Worm (Caenorhabditis elegans) whole organism, L3 larva: ENCODE data around the gene ekl-5.

Experiments
- R02D3.7 ChIP-seq: fragments of 150-350 bp; optimal IDR thresholded peaks from 2 replicates; lab custom pipeline; 2014; ENCODE audit warnings: missing biosample characterization, missing genetic modification characterization
- ZK546.5 ChIP-seq: sonication (generic microtip); optimal IDR thresholded peaks from 2 replicates; lab custom pipeline; 2017; ENCODE audit warnings: missing biosample characterization, missing genetic modification characterization
- aly-2 ChIP-seq: fragments of 150-350 bp; optimal IDR thresholded peaks from 2 replicates; lab custom pipeline; 2014; ENCODE audit warnings: missing biosample characterization, missing genetic modification characterization
- ceh-16 ChIP-seq: sonication (generic microtip); optimal IDR thresholded peaks from 2 replicates; lab custom pipeline; 2017; ENCODE audit warnings: missing biosample characterization, missing genetic modification characterization
- ceh-28 ChIP-seq: fragments of 150-350 bp; optimal IDR thresholded peaks from 2 replicates; lab custom pipeline; 2014; ENCODE audit warnings: missing biosample characterization, missing genetic modification reagents, missing genetic modification characterization
- ceh-82 ChIP-seq: fragments of 150-350 bp; optimal IDR thresholded peaks from 2 replicates; lab custom pipeline; 2014; ENCODE audit warnings: missing biosample characterization, missing genetic modification characterization
- daf-12 ChIP-seq: fragments of 150-350 bp; optimal IDR thresholded peaks from 2 replicates; lab custom pipeline; 2014; ENCODE audit warnings: missing biosample characterization, missing genetic modification reagents, missing genetic modification characterization
- elt-1 ChIP-seq: fragments of 150-350 bp; optimal IDR thresholded peaks from 2 replicates; lab custom pipeline; 2014; ENCODE audit warnings: missing biosample characterization, missing genetic modification characterization
- elt-2 ChIP-seq: sonication (generic microtip); optimal IDR thresholded peaks from 2 replicates; lab custom pipeline; 2016; ENCODE audit warnings: missing genetic modification reagents, mild to moderate bottlenecking, missing genetic modification characterization, missing compliant biosample characterization
- elt-3 ChIP-seq, 3 experiments: fragments of 150-350 bp in 1 of 3; sonication (generic microtip) in 2 of 3; optimal IDR thresholded peaks; 2 replicates in 2 of 3; 4 replicates in 1 of 3; lab custom pipeline; 2014 to 2017; ENCODE audit warnings: missing biosample characterization in 3 of 3, missing genetic modification characterization in 3 of 3
- eor-1 ChIP-seq, 2 experiments: fragments of 150-350 bp; optimal IDR thresholded peaks; 2 replicates each; lab custom pipeline; 2014 to 2018; ENCODE audit warnings: missing biosample characterization in 2 of 2, missing genetic modification characterization in 2 of 2
- fkh-2 ChIP-seq: fragments of 150-350 bp; optimal IDR thresholded peaks from 2 replicates; lab custom pipeline; 2014; ENCODE audit warnings: missing biosample characterization, missing genetic modification reagents, missing genetic modification characterization
- hmg-11 ChIP-seq: sonication (generic microtip); optimal IDR thresholded peaks from 2 replicates; lab custom pipeline; 2016; ENCODE audit warnings: missing genetic modification characterization, missing compliant biosample characterization
- jun-1 ChIP-seq: fragments of 150-350 bp; optimal IDR thresholded peaks from 2 replicates; lab custom pipeline; 2014; ENCODE audit warnings: missing biosample characterization, missing genetic modification reagents, missing genetic modification characterization
- lin-15B ChIP-seq: fragments of 150-350 bp; optimal IDR thresholded peaks from 2 replicates; lab custom pipeline; 2014; ENCODE audit warnings: missing biosample characterization, missing genetic modification characterization
- lsy-12 ChIP-seq: sonication (generic microtip); optimal IDR thresholded peaks from 2 replicates; lab custom pipeline; 2016; ENCODE audit warnings: mild to moderate bottlenecking, missing genetic modification characterization, missing compliant biosample characterization
- mdl-1 ChIP-seq: fragments of 150-350 bp; optimal IDR thresholded peaks from 2 replicates; lab custom pipeline; 2014; ENCODE audit warnings: missing biosample characterization, missing genetic modification characterization
- nfya-1 ChIP-seq: sonication (generic microtip); optimal IDR thresholded peaks from 2 replicates; lab custom pipeline; 2017; ENCODE audit warnings: missing genetic modification characterization, mild to moderate bottlenecking, missing compliant biosample characterization, antibody characterized with exemption, moderate library complexity; ENCODE audit not compliant: insufficient read depth
- nhr-12 ChIP-seq: fragments of 150-350 bp; optimal IDR thresholded peaks from 2 replicates; lab custom pipeline; 2014; ENCODE audit warnings: missing biosample characterization, missing genetic modification characterization
- nhr-23 ChIP-seq: fragments of 150-350 bp; optimal IDR thresholded peaks from 2 replicates; lab custom pipeline; 2014; ENCODE audit warnings: missing biosample characterization, missing genetic modification reagents, missing genetic modification characterization
- nhr-237 ChIP-seq: fragments of 150-350 bp; optimal IDR thresholded peaks from 2 replicates; lab custom pipeline; 2014; ENCODE audit warnings: missing biosample characterization, missing genetic modification characterization
- nhr-25 ChIP-seq: sonication (generic microtip); optimal IDR thresholded peaks from 2 replicates; lab custom pipeline; 2017; ENCODE audit warnings: missing biosample characterization, missing genetic modification characterization
- nhr-28 ChIP-seq: fragments of 150-350 bp; optimal IDR thresholded peaks from 2 replicates; lab custom pipeline; 2014; ENCODE audit warnings: missing biosample characterization, missing genetic modification characterization
- nhr-43 ChIP-seq: sonication (generic microtip); optimal IDR thresholded peaks from 2 replicates; lab custom pipeline; 2016; ENCODE audit warnings: mild to moderate bottlenecking, missing genetic modification characterization, missing compliant biosample characterization; ENCODE audit not compliant: poor library complexity, severe bottlenecking
- nhr-67 ChIP-seq: fragments of 150-350 bp; optimal IDR thresholded peaks from 2 replicates; lab custom pipeline; 2014; ENCODE audit warnings: missing biosample characterization, missing genetic modification characterization
- nhr-76 ChIP-seq: fragments of 150-350 bp; sonication (generic microtip); optimal IDR thresholded peaks from 5 replicates; lab custom pipeline; 2014; ENCODE audit warnings: missing biosample characterization, missing genetic modification characterization
- pha-4 ChIP-seq: fragments of 150-350 bp; optimal IDR thresholded peaks from 2 replicates; lab custom pipeline; 2014; ENCODE audit warnings: missing biosample characterization, missing genetic modification reagents, missing genetic modification characterization
- pqm-1 ChIP-seq: fragments of 150-350 bp; optimal IDR thresholded peaks from 2 replicates; lab custom pipeline; 2017; ENCODE audit warnings: missing biosample characterization, missing genetic modification characterization, inconsistent platforms
- skn-1 ChIP-seq: fragments of 150-350 bp; optimal IDR thresholded peaks from 2 replicates; lab custom pipeline; 2014; ENCODE audit warnings: missing biosample characterization, missing genetic modification characterization
- tbx-2 ChIP-seq: sonication (generic microtip); optimal IDR thresholded peaks from 2 replicates; lab custom pipeline; 2016; ENCODE audit warnings: mild to moderate bottlenecking, missing genetic modification characterization, missing compliant biosample characterization
- unc-39 ChIP-seq: sonication (generic microtip); optimal IDR thresholded peaks from 4 replicates; lab custom pipeline; 2017; ENCODE audit warnings: missing biosample characterization, missing genetic modification characterization
- unc-62 ChIP-seq: fragments of 150-350 bp; sonication (generic microtip); optimal IDR thresholded peaks from 4 replicates; lab custom pipeline; 2014; ENCODE audit warnings: missing biosample characterization, missing genetic modification reagents, missing genetic modification characterization
- zag-1 ChIP-seq: fragments of 150-350 bp; optimal IDR thresholded peaks from 2 replicates; lab custom pipeline; 2014; ENCODE audit warnings: missing biosample characterization, missing genetic modification characterization

The ekl-5 gene

ce11 chrX:13940287-13940686, 23.3 kb upstream of the ekl-5 start:
- TF ChIP-seq pha-4 (tag; lab: Kevin White, UChicago) (no peak), elt-3 (tag; optimal IDR thresholded peaks at IDR 0.05; lab: Kevin White, UChicago) (peak in 1 of 3 experiments; percentile 86)

DNA sequence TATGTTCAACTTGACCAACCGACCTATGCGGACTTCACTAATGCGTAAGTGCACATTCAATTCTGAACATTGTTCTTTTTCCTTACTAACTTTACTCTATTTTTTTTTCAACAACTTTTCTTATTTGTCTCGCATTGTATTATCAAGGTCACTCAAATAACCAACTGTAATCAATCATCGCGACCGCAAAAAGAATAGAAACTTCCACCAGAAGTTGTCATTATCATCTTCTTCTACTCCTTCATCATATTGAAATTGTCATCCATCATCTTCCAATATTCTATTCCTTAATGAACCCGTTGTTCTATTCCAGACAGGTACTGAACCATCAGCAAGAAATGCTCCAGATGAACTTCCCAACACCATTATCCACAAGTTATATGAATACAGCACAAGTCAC, 22.4 kb upstream of the ekl-5 start:
- peak in 1 of 3 experiments; percentile 46 for TF ChIP-seq elt-3 (tag; optimal IDR thresholded peaks at IDR 0.05; lab: Kevin White, UChicago)
- TF ChIP-seq lin-15B (tag; lab: Kevin White, UChicago), result no peak
- TF ChIP-seq nhr-25 (tag; lab: Kevin White, UChicago), result peak; percentile 40
- TF ChIP-seq nhr-23 (tag; lab: Kevin White, UChicago), result peak; percentile 79
- peak; percentile 53 for TF ChIP-seq nhr-43 (tag; lab: Kevin White, UChicago)

DNA sequence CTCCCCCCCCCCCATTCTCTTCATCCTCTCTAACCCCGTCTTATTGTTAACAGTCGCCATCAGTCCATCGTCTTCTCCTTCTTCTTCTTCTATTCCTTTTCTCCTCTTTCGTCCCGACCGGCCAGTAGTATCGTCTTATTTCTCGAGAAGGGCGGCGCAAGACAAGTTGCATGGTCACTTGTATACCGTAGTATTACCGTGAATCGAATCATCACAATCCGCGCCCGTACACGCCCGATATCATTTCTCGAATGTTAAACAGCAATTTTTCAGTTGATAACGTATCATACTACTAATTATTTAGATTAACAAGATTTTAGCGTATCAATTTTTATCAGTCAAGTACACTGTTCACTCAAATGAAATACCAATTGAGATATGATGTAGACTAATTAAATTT, 20.9 kb upstream of the ekl-5 start:
- TF ChIP-seq nhr-23 (tag; lab: Kevin White, UChicago) (peak; percentile 39), nfya-1 (tag; lab: Kevin White, UChicago) (peak; percentile 40), elt-3 (tag; optimal IDR thresholded peaks at IDR 0.05; lab: Kevin White, UChicago) (peak; percentile 83 to 98 (median 92)), nhr-25 (tag; lab: Kevin White, UChicago) (peak; percentile 25), elt-1 (tag; lab: Kevin White, UChicago) (no peak)
- TF ChIP-seq, all 47 proteins: peak for 4

- TF ChIP-seq zag-1 (tag; lab: Kevin White, UChicago) (no peak), elt-1 (tag; lab: Kevin White, UChicago) (no peak), nhr-76 (tag; lab: Kevin White, UChicago) (no peak), pqm-1 (tag; lab: Kevin White, UChicago) (peak; percentile 94), nhr-67 (tag; lab: Kevin White, UChicago) (no peak), elt-3 (tag; optimal IDR thresholded peaks at IDR 0.05; lab: Kevin White, UChicago) (peak; percentile 69 to 99 (median 78)), ceh-16 (no peak), nhr-23 (tag; lab: Kevin White, UChicago) (no peak), pha-4 (tag; lab: Kevin White, UChicago) (no peak), ZK546.5 (tag; lab: Kevin White, UChicago) (no peak), tbx-2 (no peak), nfya-1 (tag; lab: Kevin White, UChicago) (no peak), aly-2 (tag; lab: Kevin White, UChicago) (no peak), nhr-43 (tag; lab: Kevin White, UChicago) (no peak), fkh-2 (tag; lab: Kevin White, UChicago) (no peak), unc-62 (no peak), skn-1 (tag; lab: Kevin White, UChicago) (no peak), eor-1 (tag; optimal IDR thresholded peaks at IDR 0.05; lab: Kevin White, UChicago) (no peak), R02D3.7 (tag; lab: Kevin White, UChicago) (peak; percentile 66), elt-2 (tag; lab: Kevin White, UChicago) (peak; percentile 85), nhr-12 (tag; lab: Kevin White, UChicago) (no peak), hmg-11 (no peak), daf-12 (tag; lab: Kevin White, UChicago) (no peak), nhr-237 (tag; lab: Kevin White, UChicago) (no peak), unc-39 (tag; lab: Kevin White, UChicago) (no peak)
- TF ChIP-seq, all 47 proteins: peak for 4
These were observed 20.4 kb upstream of the ekl-5 start for ce11 chrX:13937350-13937749.

DNA sequence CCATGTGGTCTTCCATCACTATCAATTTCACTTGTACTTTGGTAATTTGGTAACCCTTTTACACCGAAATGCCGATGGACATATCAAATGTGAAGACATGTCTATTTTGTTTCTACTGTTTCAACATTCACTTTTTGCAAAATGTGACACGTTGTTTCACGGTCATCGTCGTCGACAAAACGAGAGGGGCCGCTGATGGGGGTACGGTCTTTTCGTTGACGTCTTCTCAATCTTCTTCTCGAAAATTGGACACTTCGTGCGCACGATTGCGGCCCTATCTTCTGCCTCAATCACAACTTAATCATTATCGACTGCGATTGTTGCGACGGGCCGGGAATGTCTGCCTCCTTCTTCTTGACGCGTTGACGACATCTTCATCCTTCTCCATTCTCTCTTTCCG, 19.7 kb upstream of the ekl-5 start:
- peak; percentile 26 for TF ChIP-seq nhr-23 (tag; lab: Kevin White, UChicago)
- peak; percentile 21 for TF ChIP-seq lsy-12 (tag; lab: Kevin White, UChicago)
- TF ChIP-seq nhr-43 (tag; lab: Kevin White, UChicago), result peak; percentile 34
- peak in 2 of 3 experiments; percentile 12 to 59 for TF ChIP-seq elt-3 (tag; optimal IDR thresholded peaks at IDR 0.05; lab: Kevin White, UChicago)
- TF ChIP-seq elt-2 (tag; lab: Kevin White, UChicago), result no peak
- peak; percentile 30 for TF ChIP-seq nhr-25 (tag; lab: Kevin White, UChicago)

DNA sequence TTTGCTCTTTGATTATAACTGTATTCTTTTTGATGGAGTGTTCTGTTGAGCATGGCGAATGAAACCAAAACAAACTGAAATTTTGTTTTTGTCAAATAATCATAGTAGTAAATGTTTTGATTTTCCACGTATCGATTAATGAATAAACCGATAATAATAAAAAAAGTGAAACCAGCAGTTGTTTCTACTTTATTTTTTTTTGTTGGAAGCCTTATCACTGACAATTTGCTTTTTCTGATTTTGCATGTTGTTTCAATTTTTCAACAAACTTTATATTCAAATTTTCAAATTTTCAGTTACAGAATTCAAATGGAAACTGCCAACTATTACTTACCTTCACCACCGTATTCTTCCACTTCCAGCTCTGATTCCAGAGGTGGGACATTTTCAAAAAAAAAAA, 17.6 kb upstream of the ekl-5 start, which contains the start of gene elt-3:
Gene elt-3, plus strand, starts transcription at position 301 of the 400 bp plus-strand sequence.
- TF ChIP-seq nhr-28 (tag; lab: Kevin White, UChicago) (no peak), ZK546.5 (tag; lab: Kevin White, UChicago) (no peak), elt-2 (tag; lab: Kevin White, UChicago) (no peak), nfya-1 (tag; lab: Kevin White, UChicago) (no peak), ceh-28 (tag; lab: Kevin White, UChicago) (no peak), ceh-82 (tag; lab: Kevin White, UChicago) (no peak), jun-1 (tag; lab: Kevin White, UChicago) (no peak), mdl-1 (tag; lab: Kevin White, UChicago) (no peak), nhr-43 (tag; lab: Kevin White, UChicago) (no peak), elt-1 (tag; lab: Kevin White, UChicago) (no peak)
